Worm (Caenorhabditis elegans): Measurements from ENCODE around the gene ipla-7.

DNA sequence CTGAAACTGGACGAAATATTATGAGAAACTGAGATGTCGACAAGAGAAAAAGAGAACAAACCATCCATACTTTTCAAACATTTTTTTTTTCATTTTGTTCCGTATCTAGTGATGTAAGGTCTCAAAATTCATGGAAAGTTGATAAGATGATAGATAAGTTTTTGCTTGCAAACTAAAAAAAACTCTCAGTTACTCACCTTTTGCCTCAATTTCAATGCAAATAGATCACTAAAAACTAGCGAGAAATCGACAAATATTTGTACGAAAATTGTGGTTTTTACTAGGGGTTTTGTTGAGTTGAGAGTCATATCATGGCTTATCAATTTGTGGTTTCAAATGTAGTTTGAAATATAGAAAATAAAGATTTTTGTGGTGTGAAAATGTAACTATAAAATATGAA is 1.9 kb downstream of the ipla-7 start:
- TF ChIP-seq ref-2 (tag; optimal IDR thresholded peaks at IDR 0.05) (no peak), elt-2 (tag; optimal IDR thresholded peaks at IDR 0.05) (no peak), pha-4 (tag; optimal IDR thresholded peaks at IDR 0.05) (no peak), ets-4 (tag; optimal IDR thresholded peaks at IDR 0.05) (no peak), unc-3 (GFP tag; conservative IDR thresholded peaks at IDR 0.05) (no peak), unc-3 (tag; optimal IDR thresholded peaks at IDR 0.05) (no peak), F13H6.1 (tag; optimal IDR thresholded peaks at IDR 0.05) (no peak), ttx-3 (tag; optimal IDR thresholded peaks at IDR 0.05) (no peak), unc-55 (GFP tag; optimal IDR thresholded peaks at IDR 0.05) (no peak), ceh-24 (tag; optimal IDR thresholded peaks at IDR 0.05) (no peak), pag-3 (tag; optimal IDR thresholded peaks at IDR 0.05; ENCODE audit: borderline replicate concordance) (no peak), pqm-1 (tag; optimal IDR thresholded peaks at IDR 0.05) (no peak), zip-5 (tag; optimal IDR thresholded peaks at IDR 0.05) (no peak)

Measured in whole organism, late embryonic.